Fruit fly (Drosophila melanogaster) whole organism, larva: ENCODE measurements around the gene Pop1.

Experiments
- noc ChIP-seq: fragments of 200-800 bp; sonication (Bioruptor generic); optimal IDR thresholded peaks from 3 replicates; lab custom pipeline; 2019; ENCODE audit warnings: missing biosample characterization, mild to moderate bottlenecking, missing genetic modification characterization, moderate library complexity

Gene Pop1

DNA sequence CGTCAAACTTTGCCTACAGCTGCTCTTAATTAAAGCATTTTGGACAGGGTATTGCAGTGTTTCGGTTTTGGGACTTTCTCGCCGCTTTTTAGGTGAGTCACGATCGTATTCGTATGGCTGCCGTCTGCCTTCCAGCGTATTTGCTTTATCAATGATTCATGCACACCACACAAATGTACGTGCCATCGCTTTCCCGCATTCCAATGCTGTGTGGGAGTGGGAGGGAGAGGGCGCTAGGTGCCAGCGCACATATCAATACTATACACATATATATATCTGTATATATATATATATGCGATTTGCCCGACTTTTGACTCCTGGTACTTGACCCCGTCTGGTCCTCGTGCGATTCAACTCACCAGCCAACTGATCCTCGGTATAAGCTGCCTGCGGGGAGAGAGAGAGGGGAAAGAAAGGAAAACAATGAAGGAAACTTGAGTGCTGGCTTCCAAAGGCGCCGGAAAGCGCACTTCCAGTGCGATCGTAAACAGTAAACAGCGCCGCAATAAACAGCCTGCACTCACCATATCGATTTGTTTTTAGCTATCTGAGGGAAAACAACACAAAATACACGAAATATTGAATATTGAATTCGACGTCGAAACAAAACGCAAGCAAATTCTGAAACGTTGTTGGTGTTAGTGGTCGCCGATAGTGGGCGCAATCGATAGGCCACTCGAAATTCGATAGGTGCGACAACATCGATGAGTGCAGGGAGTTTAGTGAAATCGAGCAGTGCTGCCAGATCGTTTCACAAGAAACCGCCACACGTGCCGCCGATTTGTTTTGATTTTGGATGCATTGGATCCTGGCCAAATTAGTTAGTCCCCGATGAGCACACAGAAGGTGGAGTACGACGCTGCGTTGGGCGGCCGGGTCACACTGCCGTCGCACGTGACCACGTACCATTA lies at the start of gene Pop1, which contains the start of gene Mlc-c:
Gene Pop1 (plus strand): TSS at position 756 of the 911 bp plus-strand sequence.
Gene Mlc-c (minus strand): TSS at position 647 of the 911 bp plus-strand sequence.
- no peak for TF ChIP-seq noc (tag; lab: Kevin White, UChicago)

DNA sequence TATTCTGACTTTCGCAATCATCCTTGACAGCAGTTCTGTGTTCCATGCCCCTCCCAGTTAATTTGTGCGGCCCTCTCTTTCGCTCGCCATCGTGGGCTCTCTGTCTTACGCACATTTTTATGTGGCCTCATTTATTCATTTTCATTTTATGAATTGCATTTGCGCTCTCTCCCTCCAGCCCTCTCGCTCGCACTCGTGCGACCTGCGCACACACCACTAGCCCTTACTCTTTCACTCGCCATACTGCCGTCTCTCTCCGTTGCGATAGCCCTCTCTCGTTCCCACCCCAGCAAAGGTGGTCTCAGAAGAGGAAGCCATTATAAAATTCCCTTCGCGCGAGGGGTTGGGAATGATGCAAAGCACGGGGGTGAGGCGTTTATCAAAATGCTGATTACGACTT lies 43.0 kb upstream of the Pop1 start:
- no peak for TF ChIP-seq noc (tag; lab: Kevin White, UChicago)

DNA sequence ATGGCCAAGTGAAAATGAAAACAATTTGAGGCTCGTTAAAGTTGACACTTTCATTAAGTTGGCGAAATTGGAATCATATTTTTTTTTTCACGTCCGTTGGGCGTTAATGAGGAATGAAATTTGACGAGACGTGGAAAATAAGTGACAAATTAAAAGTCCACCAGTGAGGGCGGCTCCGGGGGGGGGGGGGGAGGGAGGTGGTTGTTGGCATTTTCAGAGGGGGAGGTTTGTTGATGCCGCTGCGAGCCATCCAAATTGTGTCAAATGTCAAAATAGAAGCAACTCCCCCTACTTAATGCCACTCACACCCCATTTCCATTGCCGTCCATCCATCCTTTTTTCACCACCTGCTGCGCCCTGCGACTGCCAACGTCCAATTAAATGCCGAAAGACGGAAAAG lies 35.4 kb upstream of the Pop1 start:
- no peak for TF ChIP-seq noc (tag; lab: Kevin White, UChicago)

DNA sequence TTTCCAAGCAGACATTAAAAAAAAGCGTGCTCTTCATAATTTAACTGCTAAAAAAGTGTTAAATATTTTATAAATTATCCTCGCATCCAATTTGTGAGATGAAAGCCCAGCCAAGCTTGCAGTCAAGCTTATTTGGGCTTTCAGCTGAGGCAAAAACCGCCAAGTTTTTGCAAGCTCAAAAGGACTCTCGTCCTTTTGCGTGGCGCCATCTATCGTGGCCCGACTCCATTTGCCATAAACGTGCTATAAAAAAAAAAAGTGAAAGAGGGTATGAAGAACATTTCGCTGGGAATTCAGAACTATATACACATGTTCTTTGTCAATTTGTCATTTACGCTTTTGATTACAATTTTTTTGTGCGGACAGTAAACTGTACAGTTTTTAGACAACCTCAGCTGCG lies 34.0 kb upstream of the Pop1 start:
- no peak for TF ChIP-seq noc (tag; lab: Kevin White, UChicago)

DNA sequence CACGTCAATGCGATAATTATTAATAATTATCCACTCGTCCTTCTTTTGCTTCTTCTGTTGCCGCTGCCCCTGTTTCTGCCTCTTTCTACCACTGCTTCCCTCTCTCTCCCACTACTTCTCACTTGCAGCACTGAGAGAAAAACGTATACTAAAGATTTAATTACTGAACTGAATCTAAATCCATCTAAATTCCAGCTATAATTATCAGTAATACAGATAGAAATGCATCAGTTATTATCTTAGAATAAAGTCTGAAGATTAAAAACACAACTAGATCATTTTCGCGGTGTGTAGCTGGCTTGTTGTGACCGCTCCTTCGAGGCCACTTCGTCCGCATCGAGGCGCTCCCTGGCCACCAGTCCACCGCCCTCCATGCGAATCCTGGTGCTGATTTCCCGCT lies 32.5 kb upstream of the Pop1 start:
- no peak for TF ChIP-seq noc (tag; lab: Kevin White, UChicago)

DNA sequence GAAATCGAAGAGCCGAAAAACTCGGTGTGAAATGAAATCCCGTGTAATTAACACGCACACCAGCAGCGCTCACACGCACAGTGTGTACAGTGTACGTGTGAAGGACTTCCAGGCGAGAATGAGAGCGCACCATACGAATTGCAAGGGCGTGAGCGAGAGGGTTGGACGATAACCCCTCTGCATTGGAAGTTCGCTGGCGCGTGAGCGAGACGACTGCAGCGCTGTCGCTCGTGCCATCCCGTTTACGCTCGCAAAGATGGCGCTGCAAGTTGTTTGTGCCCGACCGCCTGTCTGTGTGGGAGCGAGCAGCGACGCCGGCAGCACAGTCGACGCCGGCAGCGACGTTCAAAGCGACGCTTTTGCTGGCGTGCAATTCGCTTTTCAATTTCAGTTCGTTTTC lies 28.6 kb upstream of the Pop1 start, which contains the start of gene Vsx1:
Gene Vsx1 (plus strand): TSS at position 388 of the 400 bp plus-strand sequence.
- no peak for TF ChIP-seq noc (tag; lab: Kevin White, UChicago)

- TF ChIP-seq noc (tag; lab: Kevin White, UChicago), result no peak
Observed at dm6 chrX:5596554-5596953, 25.9 kb upstream of the Pop1 start.

dm6 chrX:5602308-5602707 lies 20.1 kb upstream of the Pop1 start:
- no peak for TF ChIP-seq noc (tag; lab: Kevin White, UChicago)

DNA sequence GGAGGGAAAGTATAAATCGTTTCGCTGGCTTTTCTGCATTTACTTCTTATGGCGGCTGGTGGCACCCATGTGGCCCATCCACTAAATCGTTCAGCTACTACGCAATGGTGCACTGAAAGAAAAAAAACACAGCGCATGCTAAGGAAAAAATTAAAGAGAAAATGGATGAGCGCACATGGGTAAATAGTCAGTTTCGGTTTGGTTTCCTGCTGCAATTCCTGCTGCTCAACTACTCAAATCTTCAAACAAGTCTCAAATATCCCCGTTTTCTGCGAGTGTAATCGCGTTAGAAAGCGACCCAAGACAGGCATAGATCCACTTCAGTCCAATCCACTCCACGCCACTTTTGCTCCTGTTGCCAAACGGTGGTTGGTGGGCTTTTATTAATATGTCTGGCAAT lies 19.4 kb upstream of the Pop1 start:
- no peak for TF ChIP-seq noc (tag; lab: Kevin White, UChicago)

dm6 chrX:5604181-5604580 lies 18.3 kb upstream of the Pop1 start:
- TF ChIP-seq noc (tag; lab: Kevin White, UChicago), result peak; percentile 5

- no peak for TF ChIP-seq noc (tag; lab: Kevin White, UChicago)
Observed at dm6 chrX:5606324-5606723, 16.1 kb upstream of the Pop1 start.

dm6 chrX:5607647-5608046 lies 14.8 kb upstream of the Pop1 start:
- no peak for TF ChIP-seq noc (tag; lab: Kevin White, UChicago)

DNA sequence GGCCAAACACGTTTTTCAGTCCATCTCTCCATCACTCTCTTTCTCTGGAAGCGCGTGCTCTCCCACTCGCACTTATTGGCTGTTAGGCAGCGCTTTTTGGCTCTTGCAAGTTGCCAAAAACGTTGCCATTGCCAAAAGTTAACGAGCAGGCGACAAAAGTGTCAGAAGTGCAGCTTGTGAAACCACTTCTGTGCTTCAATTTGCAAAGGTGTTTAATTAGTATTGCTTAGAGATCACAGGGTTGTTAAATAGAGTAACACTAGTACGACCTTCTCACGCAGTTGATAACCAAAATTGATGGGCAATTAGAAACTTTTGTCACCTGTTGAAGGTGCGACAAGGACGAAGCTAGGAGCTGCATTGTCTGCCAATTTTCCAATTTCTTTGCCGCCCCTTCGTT lies 14.0 kb upstream of the Pop1 start:
- no peak for TF ChIP-seq noc (tag; lab: Kevin White, UChicago)

- TF ChIP-seq noc (tag; lab: Kevin White, UChicago), result no peak
Observed at dm6 chrX:5612977-5613376, 9.5 kb upstream of the Pop1 start.

- TF ChIP-seq noc (tag; lab: Kevin White, UChicago), result no peak
Observed at dm6 chrX:5614367-5614766, 8.1 kb upstream of the Pop1 start, which contains the start of gene CG34435. TSS of gene CG34435 (minus strand) at chrX:5614467.

dm6 chrX:5616270-5616669 lies 6.2 kb upstream of the Pop1 start, which contains the start of gene CG34434:
TSS of gene CG34434 (minus strand) at chrX:5616370.
- no peak for TF ChIP-seq noc (tag; lab: Kevin White, UChicago)

DNA sequence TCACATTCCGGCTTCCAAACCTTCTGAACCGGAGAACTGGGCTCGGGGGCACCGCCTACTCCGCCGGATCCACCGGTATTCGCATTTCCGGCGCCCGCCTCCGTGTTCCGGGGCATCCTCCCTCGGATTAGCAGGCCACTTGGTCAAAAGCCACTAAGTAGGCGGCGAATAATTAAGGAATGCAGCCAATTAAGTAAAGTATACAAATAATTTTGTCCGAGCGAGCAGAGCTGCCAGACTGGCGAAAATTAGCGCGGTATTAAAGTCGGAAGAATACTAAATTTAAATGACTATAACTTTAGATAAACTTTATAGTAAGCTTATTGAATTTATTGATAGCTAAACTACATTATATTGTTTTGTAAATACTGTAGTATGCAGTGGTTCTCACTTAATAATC lies 3.9 kb upstream of the Pop1 start, which contains the start of gene RhoGAP5A:
Gene RhoGAP5A (minus strand): TSS at position 245 of the 400 bp plus-strand sequence.
- TF ChIP-seq noc (tag; lab: Kevin White, UChicago), result no peak
